Worm (Caenorhabditis elegans) whole organism, L4 larva: ENCODE results near the gene F36H12.5.
"Not testable (repeated sequence)": the region's sequence is repeated elsewhere in the genome, so short reads cannot be mapped to it uniquely, and the experiment has no call there.

ENCODE experiments used
- R02D3.7 ChIP-seq: fragments of 150-350 bp; sonication (generic microtip); optimal IDR thresholded peaks from 3 replicates; lab custom pipeline; 2014; ENCODE audit warnings: missing biosample characterization, missing genetic modification characterization
- aly-2 ChIP-seq: sonication (generic microtip); optimal IDR thresholded peaks from 2 replicates; lab custom pipeline; 2018; ENCODE audit warnings: missing biosample characterization, missing genetic modification characterization
- mdl-1 ChIP-seq, 2 experiments: fragments of 150-350 bp in 1 of 2; sonication (generic microtip) in 1 of 2; optimal IDR thresholded peaks; 2 replicates each; lab custom pipeline; 2014 to 2017; ENCODE audit warnings: missing biosample characterization in 2 of 2, missing genetic modification characterization in 2 of 2
- pha-4 ChIP-seq, 2 experiments: fragments of 150-350 bp in 1 of 2; fragments of 200-800 bp in 1 of 2; sonication (Bioruptor generic) in 1 of 2; IDR thresholded peaks in 1 of 2; optimal IDR thresholded peaks in 1 of 2; 2 replicates each; pipeline versions ENCODE4 v1.3.6 to Lab custom; 2014 to 2022; ENCODE audit warnings: missing genetic modification characterization in 2 of 2, missing genetic modification reagents in 2 of 2, missing biosample characterization in 1 of 2, missing compliant biosample characterization in 1 of 2
- saeg-2 ChIP-seq: fragments of 200-800 bp; sonication (Bioruptor generic); IDR thresholded peaks from 2 replicates; pipeline ENCODE4 v1.3.6; 2022; ENCODE audit warnings: missing genetic modification reagents, missing genetic modification characterization, missing compliant biosample characterization
- spr-1 ChIP-seq: sonication (generic microtip); optimal IDR thresholded peaks from 2 replicates; lab custom pipeline; 2016; ENCODE audit warnings: mild to moderate bottlenecking, missing genetic modification characterization, missing compliant biosample characterization

DNA sequence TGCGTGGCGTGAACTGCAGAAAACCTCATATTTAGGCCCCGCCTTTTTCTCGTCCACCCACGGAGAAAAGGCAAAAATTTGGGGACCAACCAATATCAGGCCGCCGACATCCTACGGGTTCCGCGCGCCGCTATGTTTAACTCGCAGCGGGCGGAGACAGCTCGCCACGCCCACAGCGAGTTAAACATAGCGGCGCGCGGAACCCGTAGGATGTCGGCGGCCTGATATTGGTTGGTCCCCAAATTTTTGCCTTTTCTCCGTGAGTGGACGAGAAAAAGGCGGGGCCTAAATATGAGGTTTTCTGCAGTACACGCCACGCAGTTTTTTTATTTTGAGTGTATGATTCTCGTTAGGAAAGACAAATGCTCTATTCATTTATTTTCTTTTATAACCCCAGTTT, 42.6 kb downstream of the F36H12.5 start:
- not testable (repeated sequence) for TF ChIP-seq mdl-1 (tag; optimal IDR thresholded peaks at IDR 0.05; lab: Kevin White, UChicago); saeg-2 (GFP tag; lab: Robert Waterston, UW); spr-1 (tag; lab: Kevin White, UChicago); aly-2 (tag; lab: Kevin White, UChicago); pha-4 (GFP tag; IDR thresholded peaks at IDR 0.05; lab: Robert Waterston, UW); pha-4 (tag; optimal IDR thresholded peaks at IDR 0.05; lab: Kevin White, UChicago); R02D3.7 (tag; lab: Kevin White, UChicago)
